Worm (Caenorhabditis elegans): ENCODE results near the gene K01F9.2.
A peak's percentile ranks its signal among the peaks of the same experiment; 100 is the strongest.

K01F9.2 gene

ce11 chrIII:8904914-8905665 is 28.2 kb upstream of the K01F9.2 start, which contains the start of gene unc-32 (continued):
- TF ChIP-seq ceh-2 (tag; optimal IDR thresholded peaks at IDR 0.05) (no peak), elt-2 (tag; optimal IDR thresholded peaks at IDR 0.05) (peak; percentile 31), ceh-14 (tag; optimal IDR thresholded peaks at IDR 0.05) (no peak), fax-1 (tag; optimal IDR thresholded peaks at IDR 0.05) (no peak), ceh-31 (tag; optimal IDR thresholded peaks at IDR 0.05) (peak; percentile 65), ceh-6 (GFP tag; optimal IDR thresholded peaks at IDR 0.05) (no peak), sox-4 (tag; optimal IDR thresholded peaks at IDR 0.05) (no peak), hlh-13 (GFP tag; optimal IDR thresholded peaks at IDR 0.05) (no peak), unc-55 (GFP tag; optimal IDR thresholded peaks at IDR 0.05) (peak; percentile 0), pha-4 (tag; optimal IDR thresholded peaks at IDR 0.05) (no peak), mec-3 (tag; optimal IDR thresholded peaks at IDR 0.05; ENCODE audit: borderline replicate concordance) (no peak), sox-2 (GFP tag; IDR thresholded peaks at IDR 0.05) (no peak), fkh-10 (GFP tag; optimal IDR thresholded peaks at IDR 0.05) (no peak), C08G9.2 (tag; optimal IDR thresholded peaks at IDR 0.05) (no peak), ttx-3 (tag; optimal IDR thresholded peaks at IDR 0.05) (no peak), pag-3 (tag; optimal IDR thresholded peaks at IDR 0.05; ENCODE audit: borderline replicate concordance) (no peak), F13H6.1 (tag; optimal IDR thresholded peaks at IDR 0.05) (no peak), ceh-30 (tag; optimal IDR thresholded peaks at IDR 0.05) (no peak), hlh-15 (tag; optimal IDR thresholded peaks at IDR 0.05) (no peak), unc-42 (tag; optimal IDR thresholded peaks at IDR 0.05) (peak; percentile 62), gmeb-2 (tag; optimal IDR thresholded peaks at IDR 0.05) (no peak), ceh-22 (tag; optimal IDR thresholded peaks at IDR 0.05) (no peak), lin-11 (tag; optimal IDR thresholded peaks at IDR 0.05) (no peak), nfya-1 (tag; optimal IDR thresholded peaks at IDR 0.05) (peak; percentile 42), syd-9 (tag; optimal IDR thresholded peaks at IDR 0.05) (no peak), hlh-30 (tag; optimal IDR thresholded peaks at IDR 0.05; ENCODE audit: insufficient read depth) (no peak), unc-86 (tag; optimal IDR thresholded peaks at IDR 0.05) (no peak), che-1 (tag; optimal IDR thresholded peaks at IDR 0.05) (no peak), ceh-24 (tag; optimal IDR thresholded peaks at IDR 0.05) (no peak), ref-2 (tag; optimal IDR thresholded peaks at IDR 0.05) (no peak), ceh-48 (tag; optimal IDR thresholded peaks at IDR 0.05) (peak; percentile 94), zip-5 (tag; optimal IDR thresholded peaks at IDR 0.05) (no peak), pax-1 (tag; optimal IDR thresholded peaks at IDR 0.05) (no peak), C38D4.7 (GFP tag; optimal IDR thresholded peaks at IDR 0.05) (no peak)

ce11 chrIII:8904044-8904443 is 27.1 kb upstream of the K01F9.2 start, which contains the start of gene lin-9:
Gene lin-9 (minus strand): TSS chrIII:8904131.
- peak; percentile 24 for TF ChIP-seq ceh-14 (tag; optimal IDR thresholded peaks at IDR 0.05)
- peak; percentile 70 for TF ChIP-seq ceh-34 (tag; optimal IDR thresholded peaks at IDR 0.05)
- TF ChIP-seq rnt-1 (tag; optimal IDR thresholded peaks at IDR 0.05), result peak; percentile 63
- TF ChIP-seq gmeb-2 (tag; optimal IDR thresholded peaks at IDR 0.05), result no peak
- no peak for TF ChIP-seq ceh-30 (tag; optimal IDR thresholded peaks at IDR 0.05)
- no peak for TF ChIP-seq eyg-1 (tag; optimal IDR thresholded peaks at IDR 0.05)
- peak; percentile 58 for TF ChIP-seq ceh-48 (tag; optimal IDR thresholded peaks at IDR 0.05)
- no peak for TF ChIP-seq ceh-2 (tag; optimal IDR thresholded peaks at IDR 0.05)
- no peak for TF ChIP-seq fkh-10 (GFP tag; optimal IDR thresholded peaks at IDR 0.05)
- no peak for TF ChIP-seq hlh-13 (GFP tag; optimal IDR thresholded peaks at IDR 0.05)
- peak; percentile 98 for TF ChIP-seq nfya-1 (tag; optimal IDR thresholded peaks at IDR 0.05)
- TF ChIP-seq dmd-4 (tag; optimal IDR thresholded peaks at IDR 0.05; ENCODE audit: borderline replicate concordance), result no peak
- no peak for TF ChIP-seq ttx-3 (tag; optimal IDR thresholded peaks at IDR 0.05)
- no peak for TF ChIP-seq ceh-19 (GFP tag; optimal IDR thresholded peaks at IDR 0.05)
- no peak for TF ChIP-seq fkh-6 (tag; optimal IDR thresholded peaks at IDR 0.05)
- TF ChIP-seq tbx-7 (tag; optimal IDR thresholded peaks at IDR 0.05), result no peak
- no peak for TF ChIP-seq nhr-11 (tag; optimal IDR thresholded peaks at IDR 0.05)
- no peak for TF ChIP-seq ahr-1 (tag; optimal IDR thresholded peaks at IDR 0.05)
- no peak for TF ChIP-seq npax-4 (tag; optimal IDR thresholded peaks at IDR 0.05)
- TF ChIP-seq ceh-9 (tag; optimal IDR thresholded peaks at IDR 0.05), result no peak
- peak; percentile 29 for TF ChIP-seq pqm-1 (tag; optimal IDR thresholded peaks at IDR 0.05)
- no peak for TF ChIP-seq sox-4 (tag; optimal IDR thresholded peaks at IDR 0.05)
- no peak for TF ChIP-seq T23F11.4 (GFP tag; optimal IDR thresholded peaks at IDR 0.05)
- peak; percentile 53 for TF ChIP-seq ref-2 (tag; optimal IDR thresholded peaks at IDR 0.05)
- TF ChIP-seq ama-1 (optimal IDR thresholded peaks at IDR 0.05), result no peak
- TF ChIP-seq unc-86 (tag; optimal IDR thresholded peaks at IDR 0.05), result peak; percentile 30
- TF ChIP-seq unc-55 (GFP tag; optimal IDR thresholded peaks at IDR 0.05), result peak; percentile 70
- TF ChIP-seq syd-9 (tag; optimal IDR thresholded peaks at IDR 0.05), result no peak
- no peak for TF ChIP-seq F13H6.1 (tag; optimal IDR thresholded peaks at IDR 0.05)
- TF ChIP-seq nhr-232 (tag; optimal IDR thresholded peaks at IDR 0.05), result no peak
- TF ChIP-seq pax-1 (tag; optimal IDR thresholded peaks at IDR 0.05), result no peak
- TF ChIP-seq lim-6 (tag; optimal IDR thresholded peaks at IDR 0.05), result no peak
